Fruit fly (Drosophila melanogaster) whole organism, embryonic: ENCODE measurements around the gene Upf2.
A peak's percentile ranks its signal among the peaks of the same experiment; 100 is the strongest.

Experiments
- CG10979 ChIP-seq: fragments of 200-800 bp; sonication (Bioruptor generic); optimal IDR thresholded peaks from 2 replicates; lab custom pipeline; 2018; ENCODE audit warnings: missing biosample characterization, mild to moderate bottlenecking, missing genetic modification characterization, moderate library complexity
- CG13775 ChIP-seq: fragments of 200-800 bp; sonication (Bioruptor generic); optimal IDR thresholded peaks from 3 replicates; lab custom pipeline; 2017; ENCODE audit warnings: missing biosample characterization, mild to moderate bottlenecking, missing genetic modification characterization
- CG14710 ChIP-seq: fragments of 200-800 bp; sonication (Bioruptor generic); optimal IDR thresholded peaks from 3 replicates; lab custom pipeline; 2019; ENCODE audit warnings: missing biosample characterization, mild to moderate bottlenecking, missing genetic modification characterization, moderate library complexity
- CG15514 ChIP-seq: fragments of 200-800 bp; sonication (Bioruptor generic); optimal IDR thresholded peaks from 3 replicates; lab custom pipeline; 2017; ENCODE audit warnings: missing biosample characterization, missing genetic modification characterization, mild to moderate bottlenecking, moderate library complexity, missing genetic modification reagents
- CG17186 ChIP-seq: fragments of 200-800 bp; sonication (Bioruptor generic); optimal IDR thresholded peaks from 3 replicates; lab custom pipeline; 2017; ENCODE audit warnings: missing biosample characterization, missing genetic modification reagents, missing genetic modification characterization
- CG17359 ChIP-seq: fragments of 200-800 bp; sonication (Bioruptor generic); optimal IDR thresholded peaks from 3 replicates; lab custom pipeline; 2018; ENCODE audit warnings: missing biosample characterization, mild to moderate bottlenecking, missing genetic modification characterization, moderate library complexity
- CG18476 ChIP-seq: fragments of 200-800 bp; sonication (Bioruptor generic); optimal IDR thresholded peaks from 2 replicates; lab custom pipeline; 2016; ENCODE audit warnings: missing biosample characterization, mild to moderate bottlenecking, missing genetic modification characterization
- CG2129 ChIP-seq: fragments of 200-800 bp; sonication (Bioruptor generic); IDR thresholded peaks from 2 replicates; pipeline ENCODE4 v1.3.6; 2022; ENCODE audit warnings: missing biosample characterization, missing genetic modification characterization; ENCODE audit not compliant: partially characterized antibody
- CG31388 ChIP-seq: fragments of 200-800 bp; sonication (Bioruptor generic); optimal IDR thresholded peaks from 2 replicates; lab custom pipeline; 2016; ENCODE audit warnings: missing biosample characterization, missing genetic modification characterization
- CG32532 ChIP-seq: fragments of 200-800 bp; sonication (Bioruptor generic); IDR thresholded peaks from 2 replicates; pipeline ENCODE4 v1.3.6; 2022; ENCODE audit warnings: missing biosample characterization, missing genetic modification characterization
- CG5245 ChIP-seq: fragments of 200-800 bp; sonication (Bioruptor generic); optimal IDR thresholded peaks from 3 replicates; lab custom pipeline; 2016; ENCODE audit warnings: missing biosample characterization, missing genetic modification characterization
- CG7357 ChIP-seq: fragments of 200-800 bp; sonication (Bioruptor generic); IDR thresholded peaks from 3 replicates; pipeline ENCODE4 v1.3.6; 2022; ENCODE audit warnings: missing biosample characterization, missing genetic modification characterization
- CG7786 ChIP-seq: fragments of 200-800 bp; sonication (Bioruptor generic); optimal IDR thresholded peaks from 2 replicates; lab custom pipeline; 2016; ENCODE audit warnings: missing biosample characterization, missing genetic modification characterization
- CG8281 ChIP-seq: fragments of 200-800 bp; sonication (Bioruptor generic); optimal IDR thresholded peaks from 2 replicates; lab custom pipeline; 2018; ENCODE audit warnings: missing biosample characterization, mild to moderate bottlenecking, missing genetic modification characterization, moderate library complexity
- CG9437 ChIP-seq: fragments of 200-800 bp; sonication (Bioruptor generic); optimal IDR thresholded peaks from 2 replicates; lab custom pipeline; 2018; ENCODE audit warnings: missing biosample characterization, mild to moderate bottlenecking, missing genetic modification characterization
- CG9932 ChIP-seq: fragments of 200-800 bp; sonication (Bioruptor generic); IDR thresholded peaks from 2 replicates; pipeline ENCODE4 v1.3.6; 2022; ENCODE audit warnings: missing biosample characterization, missing genetic modification characterization
- CTCF ChIP-seq: fragments of 200-800 bp; sonication (Bioruptor generic); optimal IDR thresholded peaks from 2 replicates; lab custom pipeline; 2017; ENCODE audit warnings: missing biosample characterization, mild to moderate bottlenecking, missing genetic modification characterization, moderate library complexity
- Deaf1 ChIP-seq: fragments of 200-800 bp; optimal IDR thresholded peaks from 3 replicates; lab custom pipeline; 2019; ENCODE audit warnings: missing biosample characterization, mild to moderate bottlenecking, missing genetic modification characterization, moderate library complexity
- Doc2 ChIP-seq: fragments of 200-800 bp; sonication (Bioruptor generic); IDR thresholded peaks from 2 replicates; pipeline ENCODE4 v1.3.6; 2022; ENCODE audit warnings: missing biosample characterization, missing genetic modification characterization
- E2f2 ChIP-seq: fragments of 200-800 bp; sonication (Bioruptor generic); IDR thresholded peaks from 2 replicates; pipeline ENCODE4 v1.3.6; 2022; ENCODE audit warnings: missing biosample characterization, missing genetic modification characterization
- Fer2 ChIP-seq: fragments of 200-800 bp; sonication (Bioruptor generic); optimal IDR thresholded peaks from 2 replicates; lab custom pipeline; 2018; ENCODE audit warnings: missing biosample characterization, mild to moderate bottlenecking, missing genetic modification characterization, moderate library complexity
- Hmr ChIP-seq: fragments of 200-800 bp; sonication (Bioruptor generic); optimal IDR thresholded peaks from 3 replicates; lab custom pipeline; 2017; ENCODE audit warnings: mild to moderate bottlenecking, missing biosample characterization, missing genetic modification reagents, missing genetic modification characterization
- Hsf ChIP-seq: fragments of 200-800 bp; sonication (Bioruptor generic); optimal IDR thresholded peaks from 3 replicates; lab custom pipeline; 2016; ENCODE audit warnings: missing biosample characterization, missing genetic modification characterization
- MTF-1 ChIP-seq: fragments of 200-800 bp; sonication (Bioruptor generic); optimal IDR thresholded peaks from 2 replicates; lab custom pipeline; 2018; ENCODE audit warnings: missing biosample characterization, mild to moderate bottlenecking, missing genetic modification characterization, borderline replicate concordance
- Mrtf ChIP-seq: fragments of 200-800 bp; sonication (Bioruptor generic); IDR thresholded peaks from 3 replicates; pipeline ENCODE4 v1.3.6; 2022; ENCODE audit warnings: missing biosample characterization, missing genetic modification characterization
- NK7.1 ChIP-seq: fragments of 200-800 bp; sonication (Bioruptor generic); optimal IDR thresholded peaks from 3 replicates; lab custom pipeline; 2016; ENCODE audit warnings: missing biosample characterization, missing genetic modification characterization
- Six4 ChIP-seq: fragments of 200-800 bp; sonication (Bioruptor generic); optimal IDR thresholded peaks from 2 replicates; lab custom pipeline; 2016; ENCODE audit warnings: missing biosample characterization, missing genetic modification characterization
- Sox100B ChIP-seq: fragments of 200-800 bp; sonication (Bioruptor generic); optimal IDR thresholded peaks from 3 replicates; lab custom pipeline; 2018; ENCODE audit warnings: missing biosample characterization, mild to moderate bottlenecking, missing genetic modification characterization
- Sry-β ChIP-seq: fragments of 200-800 bp; sonication (Bioruptor generic); optimal IDR thresholded peaks from 2 replicates; lab custom pipeline; 2018; ENCODE audit warnings: missing biosample characterization, mild to moderate bottlenecking, missing genetic modification characterization, moderate library complexity
- Ssrp ChIP-seq: fragments of 200-800 bp; sonication (Bioruptor generic); optimal IDR thresholded peaks from 2 replicates; lab custom pipeline; 2018; ENCODE audit warnings: missing biosample characterization, mild to moderate bottlenecking, missing genetic modification characterization, moderate library complexity
- al ChIP-seq: fragments of 200-800 bp; sonication (Bioruptor generic); IDR thresholded peaks from 2 replicates; pipeline ENCODE4 v1.3.6; 2022; ENCODE audit warnings: missing biosample characterization, missing genetic modification characterization
- bab2 ChIP-seq: fragments of 200-800 bp; sonication (Bioruptor generic); optimal IDR thresholded peaks from 2 replicates; lab custom pipeline; 2016; ENCODE audit warnings: missing biosample characterization, missing genetic modification characterization
- bcd ChIP-seq: fragments of 200-800 bp; sonication (Bioruptor generic); optimal IDR thresholded peaks from 2 replicates; lab custom pipeline; 2017; ENCODE audit warnings: missing biosample characterization, mild to moderate bottlenecking, missing genetic modification characterization
- br ChIP-seq: fragments of >200 bp; optimal IDR thresholded peaks from 2 replicates; lab custom pipeline; 2017
- chinmo ChIP-seq: fragments of 200-800 bp; sonication (Bioruptor generic); IDR thresholded peaks from 4 replicates; pipeline ENCODE4 v1.3.6; 2022; ENCODE audit warnings: missing biosample characterization, missing genetic modification characterization; ENCODE audit not compliant: partially characterized antibody
- croc ChIP-seq: fragments of 200-800 bp; sonication (Bioruptor generic); conservative IDR thresholded peaks from 3 replicates; pipeline ENCODE4 v1.3.6; 2022; ENCODE audit warnings: missing biosample characterization, missing genetic modification characterization
- eve ChIP-seq, 2 experiments: fragments of >200 bp; optimal IDR thresholded peaks; 2 replicates each; lab custom pipeline; 2017; ENCODE audit warnings: missing biosample characterization in 2 of 2, missing genetic modification characterization in 2 of 2
- exex ChIP-seq: fragments of 200-800 bp; sonication (Bioruptor generic); optimal IDR thresholded peaks from 4 replicates; lab custom pipeline; 2018; ENCODE audit warnings: missing biosample characterization, mild to moderate bottlenecking, missing genetic modification characterization, moderate library complexity
- gfzf ChIP-seq: fragments of 200-800 bp; sonication (Bioruptor generic); optimal IDR thresholded peaks from 2 replicates; lab custom pipeline; 2016; ENCODE audit warnings: missing biosample characterization, mild to moderate bottlenecking, missing genetic modification characterization, moderate library complexity
- gro ChIP-seq: fragments of 200-800 bp; sonication (Bioruptor generic); optimal IDR thresholded peaks from 2 replicates; lab custom pipeline; 2016; ENCODE audit warnings: missing biosample characterization, missing genetic modification characterization
- kah ChIP-seq: fragments of 200-800 bp; sonication (Bioruptor generic); optimal IDR thresholded peaks from 2 replicates; lab custom pipeline; 2018; ENCODE audit warnings: missing biosample characterization, mild to moderate bottlenecking, missing genetic modification characterization
- mld ChIP-seq: fragments of 200-800 bp; sonication (Bioruptor generic); IDR thresholded peaks from 3 replicates; pipeline ENCODE4 v1.3.6; 2022; ENCODE audit warnings: missing biosample characterization, missing genetic modification characterization; ENCODE audit not compliant: partially characterized antibody
- oc ChIP-seq: fragments of 200-800 bp; sonication (Bioruptor generic); optimal IDR thresholded peaks from 2 replicates; lab custom pipeline; 2018; ENCODE audit warnings: missing biosample characterization, mild to moderate bottlenecking, missing genetic modification characterization, moderate library complexity
- onecut ChIP-seq: fragments of 200-800 bp; sonication (Bioruptor generic); IDR thresholded peaks from 2 replicates; pipeline ENCODE4 v1.3.6; 2022; ENCODE audit warnings: missing biosample characterization, missing genetic modification characterization
- peb ChIP-seq: fragments of 200-800 bp; sonication (Bioruptor generic); IDR thresholded peaks from 2 replicates; pipeline ENCODE4 v1.3.6; 2022; ENCODE audit warnings: missing biosample characterization, missing genetic modification characterization
- pzg ChIP-seq: fragments of 200-800 bp; sonication (Bioruptor generic); optimal IDR thresholded peaks from 3 replicates; lab custom pipeline; 2018; ENCODE audit warnings: missing biosample characterization, mild to moderate bottlenecking, missing genetic modification characterization, moderate library complexity
- ranshi ChIP-seq: fragments of 200-800 bp; sonication (Bioruptor generic); IDR thresholded peaks from 2 replicates; pipeline ENCODE4 v1.3.6; 2022; ENCODE audit warnings: missing biosample characterization, missing genetic modification characterization
- shn ChIP-seq: fragments of 200-800 bp; sonication (Bioruptor generic); optimal IDR thresholded peaks from 3 replicates; lab custom pipeline; 2016; ENCODE audit warnings: missing biosample characterization, missing genetic modification characterization
- sima ChIP-seq: fragments of 200-800 bp; sonication (Bioruptor generic); optimal IDR thresholded peaks from 2 replicates; lab custom pipeline; 2016; ENCODE audit warnings: missing biosample characterization, missing genetic modification characterization
- stwl ChIP-seq: fragments of 200-800 bp; sonication (Bioruptor generic); optimal IDR thresholded peaks from 3 replicates; lab custom pipeline; 2018; ENCODE audit warnings: missing biosample characterization, mild to moderate bottlenecking, missing genetic modification characterization, moderate library complexity
- tio ChIP-seq: fragments of 200-800 bp; sonication (Bioruptor generic); optimal IDR thresholded peaks from 2 replicates; lab custom pipeline; 2017; ENCODE audit warnings: missing biosample characterization, missing genetic modification characterization, inconsistent platforms

The Upf2 gene

DNA sequence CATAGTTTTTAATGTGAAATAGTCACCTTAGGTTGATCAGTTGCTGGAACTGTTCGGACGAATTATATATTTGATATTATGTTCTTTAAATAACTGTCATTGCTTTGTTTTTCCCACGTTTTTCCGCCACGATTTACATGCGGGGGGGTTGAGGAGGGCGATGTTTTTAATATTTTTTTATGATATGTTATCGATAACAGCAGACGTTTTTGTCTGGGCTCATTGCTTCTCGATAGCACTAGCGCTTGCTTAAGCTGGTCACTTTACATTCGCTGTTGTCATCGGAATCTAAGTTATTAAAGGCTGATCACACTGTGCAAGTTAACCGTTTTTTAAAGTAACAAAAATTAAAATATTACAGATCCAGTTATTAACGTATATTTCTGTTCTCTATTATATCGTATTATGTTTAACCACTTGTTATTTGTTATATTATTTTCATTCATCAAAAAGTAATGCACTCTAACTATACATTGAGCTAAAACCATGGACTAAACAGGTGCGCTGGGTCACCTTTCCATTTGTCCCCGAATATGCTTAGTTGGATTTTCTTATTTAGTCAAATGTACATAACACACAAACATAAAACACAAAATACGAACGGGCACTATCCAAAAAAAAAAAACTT is at the start of gene Upf2, which contains the start of gene CG1571 (continued):
- TF ChIP-seq CG8281 (tag; lab: Kevin White, UChicago) (no peak), CG13775 (GFP tag; lab: Kevin White, UChicago) (no peak), CG7786 (GFP tag; lab: Kevin White, UChicago) (no peak), Deaf1 (tag; lab: Kevin White, UChicago) (no peak), CG17359 (tag; lab: Kevin White, UChicago) (no peak), CG9437 (no peak), CG2129 (GFP tag; lab: Robert Waterston, UW) (0 out of 2 replicates have a peak, but pooled peaks have one; percentile 13), bcd (GFP tag; lab: Kevin White, UChicago) (no peak), mld (GFP tag; lab: Robert Waterston, UW) (peak; percentile 73; the same call in 2 of the 3 replicates), CG31388 (GFP tag; lab: Kevin White, UChicago) (no peak), shn (GFP tag; lab: Kevin White, UChicago) (no peak), Hmr (no peak), peb (GFP tag; lab: Robert Waterston, UW) (no peak), chinmo (GFP tag; lab: Robert Waterston, UW) (0 out of 4 replicates have a peak, but pooled peaks have one; percentile 19), Fer2 (tag; lab: Kevin White, UChicago) (no peak), croc (GFP tag; lab: Robert Waterston, UW) (no peak), Ssrp (no peak), stwl (tag; lab: Kevin White, UChicago) (peak; percentile 90), CG5245 (no peak), bab2 (GFP tag; lab: Kevin White, UChicago) (no peak), CG18476 (GFP tag; lab: Kevin White, UChicago) (no peak), CG15514 (GFP tag; lab: Kevin White, UChicago) (peak; percentile 82), kah (GFP tag; lab: Kevin White, UChicago) (no peak), oc (tag; lab: Kevin White, UChicago) (no peak), Sry-β (GFP tag; lab: Kevin White, UChicago) (no peak), exex (no peak), NK7.1 (GFP tag; lab: Kevin White, UChicago) (no peak), CG17186 (peak; percentile 3), gfzf (peak; percentile 85), CTCF (no peak), pzg (GFP tag; lab: Kevin White, UChicago) (peak; percentile 87), eve (GFP tag; optimal IDR thresholded peaks at IDR 0.05; lab: Kevin White, UChicago) (no peak), Sox100B (GFP tag; lab: Kevin White, UChicago) (no peak), CG9932 (GFP tag; lab: Robert Waterston, UW) (no peak), Mrtf (GFP tag; lab: Robert Waterston, UW) (no peak), MTF-1 (no peak), ranshi (GFP tag; lab: Robert Waterston, UW) (no peak), sima (GFP tag; lab: Kevin White, UChicago) (no peak), tio (GFP tag; lab: Kevin White, UChicago) (no peak), al (GFP tag; lab: Robert Waterston, UW) (no peak), E2f2 (peak; percentile 75), br (lab: Kevin White, UChicago) (no peak), gro (peak; percentile 4), CG7357 (GFP tag; lab: Robert Waterston, UW) (peak; percentile 60; the same call in 2 of the 3 replicates), CG10979 (tag; lab: Kevin White, UChicago) (peak; percentile 8), onecut (no peak), CG14710 (tag; lab: Kevin White, UChicago) (peak; percentile 57), Doc2 (GFP tag; lab: Robert Waterston, UW) (no peak), CG32532 (GFP tag; lab: Robert Waterston, UW) (no peak), Hsf (GFP tag; lab: Kevin White, UChicago) (peak; percentile 26), Six4 (GFP tag; lab: Kevin White, UChicago) (no peak)
